Fruit fly (Drosophila melanogaster): ENCODE results near the gene CG5890.

CG5890 gene

DNA sequence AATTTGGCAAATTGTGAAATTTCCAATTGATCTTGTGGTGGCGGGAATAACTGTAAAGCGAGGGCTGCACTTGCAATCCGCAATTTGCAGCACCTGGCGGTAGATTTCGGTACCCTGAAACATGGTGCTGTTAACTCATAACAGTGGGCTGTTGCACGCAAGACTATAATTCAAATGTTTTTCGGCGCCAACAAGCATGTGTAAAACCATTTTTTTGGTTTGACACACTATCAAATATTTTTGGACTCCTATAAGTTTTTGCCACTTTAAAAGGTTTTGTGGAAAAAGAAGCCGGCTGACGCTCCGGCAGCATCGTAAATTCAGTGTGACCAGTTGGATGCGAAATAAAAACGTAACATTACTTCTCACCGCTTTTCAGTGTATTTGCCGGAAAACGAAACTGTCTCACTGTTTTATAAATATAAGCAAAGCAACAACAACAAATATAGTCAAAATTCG lies 4.7 kb upstream of the CG5890 start, which contains the start of the genes CG14545 and CG5886 (continued):
- peak; percentile 16 for TF ChIP-seq CG33557 (GFP tag; optimal IDR thresholded peaks at IDR 0.05)
- TF ChIP-seq Elba2 (GFP tag; optimal IDR thresholded peaks at IDR 0.05) = peak; percentile 94
- TF ChIP-seq crol (GFP tag; IDR thresholded peaks at IDR 0.05) = no peak
- peak; percentile 94 for TF ChIP-seq Sin3A (optimal IDR thresholded peaks at IDR 0.05)
- TF ChIP-seq gem (tag; optimal IDR thresholded peaks at IDR 0.05) = peak; percentile 5
- TF ChIP-seq CG8089 (GFP tag; optimal IDR thresholded peaks at IDR 0.05) = no peak
- TF ChIP-seq CG12659 (GFP tag; optimal IDR thresholded peaks at IDR 0.05) = peak; percentile 39
- no peak for TF ChIP-seq CG30431 (GFP tag; optimal IDR thresholded peaks at IDR 0.05)
- TF ChIP-seq zfh1 (GFP tag; IDR thresholded peaks at IDR 0.05) = 0 out of 3 replicates have a peak, but pooled peaks have one; percentile 23

DNA sequence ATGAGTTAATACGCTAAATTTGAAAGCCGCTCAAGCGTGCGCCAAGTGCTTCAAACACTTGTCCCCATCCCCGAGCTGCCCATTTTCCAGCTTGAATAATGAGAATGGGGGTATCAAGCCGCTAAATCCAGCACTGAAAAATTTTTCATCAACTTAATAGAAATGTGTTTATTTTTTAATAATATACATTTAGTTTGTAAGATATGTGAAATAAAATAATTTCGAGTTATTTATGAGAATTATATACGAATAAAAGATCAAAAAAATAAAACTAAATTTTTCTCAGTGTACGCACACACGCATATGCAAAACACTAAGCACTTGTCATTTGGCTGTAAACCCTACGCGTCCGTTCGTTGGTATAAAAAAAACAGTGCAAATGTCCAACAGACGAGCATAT lies 1.1 kb upstream of the CG5890 start:
- TF ChIP-seq wek (GFP tag; optimal IDR thresholded peaks at IDR 0.05) = no peak
- peak; percentile 5 for TF ChIP-seq ind (GFP tag; optimal IDR thresholded peaks at IDR 0.05)
- TF ChIP-seq eve (GFP tag; optimal IDR thresholded peaks at IDR 0.05) = peak in 1 of 2 experiments; percentile 41
- TF ChIP-seq CG13296 (GFP tag; optimal IDR thresholded peaks at IDR 0.05) = peak; percentile 24
- no peak for TF ChIP-seq C15 (GFP tag; IDR thresholded peaks at IDR 0.05)
- 0 out of 2 replicates have a peak, but pooled peaks have one; percentile 31 for TF ChIP-seq lmd (GFP tag; IDR thresholded peaks at IDR 0.05)
- no peak for TF ChIP-seq Lim3 (GFP tag; IDR thresholded peaks at IDR 0.05)
- TF ChIP-seq CG9727 (GFP tag; optimal IDR thresholded peaks at IDR 0.05) = peak; percentile 11
- peak; percentile 48; the same call in 1 of the 2 replicates for TF ChIP-seq Drgx (GFP tag; IDR thresholded peaks at IDR 0.05)
- peak; percentile 55 for TF ChIP-seq lab (GFP tag; optimal IDR thresholded peaks at IDR 0.05)
- TF ChIP-seq CG12391 (tag; optimal IDR thresholded peaks at IDR 0.05) = peak; percentile 3
- TF ChIP-seq CG32532 (GFP tag; IDR thresholded peaks at IDR 0.05) = peak; percentile 30
- TF ChIP-seq CG18599 (GFP tag; optimal IDR thresholded peaks at IDR 0.05) = peak; percentile 76
- TF ChIP-seq slbo (GFP tag; IDR thresholded peaks at IDR 0.05) = peak; percentile 49; the same call in 1 of the 2 replicates
- TF ChIP-seq Nf-YC (tag; optimal IDR thresholded peaks at IDR 0.05) = no peak
- TF ChIP-seq Dip3 (GFP tag; optimal IDR thresholded peaks at IDR 0.05) = no peak
- TF ChIP-seq Lhr (GFP tag; optimal IDR thresholded peaks at IDR 0.05) = no peak
- TF ChIP-seq CG17361 (GFP tag; IDR thresholded peaks at IDR 0.05) = no peak
- peak; percentile 34 for TF ChIP-seq CG7556 (GFP tag; optimal IDR thresholded peaks at IDR 0.05)
- 0 out of 2 replicates have a peak, but pooled peaks have one; percentile 12 for TF ChIP-seq CG11247 (GFP tag; IDR thresholded peaks at IDR 0.05)
- peak; percentile 18 for TF ChIP-seq CG13424 (tag; optimal IDR thresholded peaks at IDR 0.05)
- peak; percentile 35; the same call in 1 of the 3 replicates for TF ChIP-seq row (GFP tag; IDR thresholded peaks at IDR 0.05)
- TF ChIP-seq ash1 (GFP tag; optimal IDR thresholded peaks at IDR 0.05) = no peak
- TF ChIP-seq gem (tag; optimal IDR thresholded peaks at IDR 0.05) = peak; percentile 46
- 0 out of 2 replicates have a peak, but pooled peaks have one; percentile 7 for TF ChIP-seq danr (GFP tag; IDR thresholded peaks at IDR 0.05)
- TF ChIP-seq kah (GFP tag; optimal IDR thresholded peaks at IDR 0.05) = no peak
- TF ChIP-seq CG6854 (GFP tag; optimal IDR thresholded peaks at IDR 0.05) = peak; percentile 23
- TF ChIP-seq BEAF-32 (GFP tag; optimal IDR thresholded peaks at IDR 0.05) = no peak
- TF ChIP-seq Fer1 (GFP tag; optimal IDR thresholded peaks at IDR 0.05) = peak; percentile 65
- peak; percentile 58; the same call in 1 of the 3 replicates for TF ChIP-seq Dbx (GFP tag; IDR thresholded peaks at IDR 0.05)
- no peak for TF ChIP-seq sna (GFP tag; IDR thresholded peaks at IDR 0.05; ENCODE audit: partially characterized antibody)
- TF ChIP-seq ftz-f1 (GFP tag; optimal IDR thresholded peaks at IDR 0.05) = no peak
- no peak for TF ChIP-seq org-1 (GFP tag; optimal IDR thresholded peaks at IDR 0.05)
- TF ChIP-seq CG33213 (GFP tag; optimal IDR thresholded peaks at IDR 0.05) = no peak
- TF ChIP-seq CG14441 (GFP tag; IDR thresholded peaks at IDR 0.05) = peak; percentile 47
- peak; percentile 48; the same call in 1 of the 2 replicates for TF ChIP-seq Rfx (GFP tag; IDR thresholded peaks at IDR 0.05)
- TF ChIP-seq unpg (GFP tag; optimal IDR thresholded peaks at IDR 0.05) = peak; percentile 28
- TF ChIP-seq hkb (optimal IDR thresholded peaks at IDR 0.05) = no peak
- peak; percentile 51; the same call in 1 of the 2 replicates for TF ChIP-seq hkb (GFP tag; IDR thresholded peaks at IDR 0.05)
- no peak for TF ChIP-seq CG4328 (GFP tag; optimal IDR thresholded peaks at IDR 0.05)
- no peak for TF ChIP-seq H2.0 (GFP tag; IDR thresholded peaks at IDR 0.05)
- TF ChIP-seq dysf (GFP tag; IDR thresholded peaks at IDR 0.05) = peak; percentile 54; the same call in 1 of the 3 replicates
